Worm (Caenorhabditis elegans) whole organism, late embryonic: ENCODE measurements around the gene F58B4.7.

ENCODE experiments used
- K09A11.1 ChIP-seq: sonication (generic microtip); optimal IDR thresholded peaks from 2 replicates; lab custom pipeline; 2017; ENCODE audit warnings: antibody characterized with exemption, mild to moderate bottlenecking, missing genetic modification characterization, missing compliant biosample characterization; ENCODE audit not compliant: insufficient read depth
- T23F11.4 ChIP-seq: fragments of 200-800 bp; sonication (Bioruptor generic); optimal IDR thresholded peaks from 2 replicates; lab custom pipeline; 2018; ENCODE audit warnings: mild to moderate bottlenecking, missing genetic modification characterization, missing compliant biosample characterization
- Y22D7AL.16 ChIP-seq: sonication (generic microtip); optimal IDR thresholded peaks from 2 replicates; lab custom pipeline; 2016; ENCODE audit warnings: missing genetic modification characterization, missing compliant biosample characterization
- ama-1 ChIP-seq: fragments of 150-350 bp; optimal IDR thresholded peaks from 2 replicates; lab custom pipeline; 2014
- ceh-22 ChIP-seq: sonication (generic microtip); optimal IDR thresholded peaks from 2 replicates; lab custom pipeline; 2017; ENCODE audit warnings: missing biosample characterization, missing genetic modification characterization
- ceh-30 ChIP-seq: fragments of 150-350 bp; optimal IDR thresholded peaks from 2 replicates; lab custom pipeline; 2014; ENCODE audit warnings: missing biosample characterization, missing genetic modification characterization
- ceh-45 ChIP-seq: fragments of 200-800 bp; sonication (Bioruptor generic); IDR thresholded peaks from 2 replicates; pipeline ENCODE4 v1.3.6; 2022; ENCODE audit warnings: missing genetic modification reagents, missing genetic modification characterization, missing compliant biosample characterization
- elt-2 ChIP-seq: sonication (generic microtip); optimal IDR thresholded peaks from 2 replicates; lab custom pipeline; 2016; ENCODE audit warnings: missing genetic modification reagents, missing genetic modification characterization, missing compliant biosample characterization
- nhr-232 ChIP-seq: sonication (generic microtip); optimal IDR thresholded peaks from 2 replicates; lab custom pipeline; 2016; ENCODE audit warnings: missing genetic modification characterization, missing compliant biosample characterization
- pat-9 ChIP-seq: fragments of 200-800 bp; sonication (Bioruptor generic); optimal IDR thresholded peaks from 2 replicates; lab custom pipeline; 2018; ENCODE audit warnings: mild to moderate bottlenecking, missing genetic modification characterization, moderate library complexity, missing compliant biosample characterization
- ttx-3 ChIP-seq: sonication (generic microtip); optimal IDR thresholded peaks from 2 replicates; lab custom pipeline; 2016; ENCODE audit warnings: missing genetic modification reagents, missing genetic modification characterization, missing compliant biosample characterization
- unc-42 ChIP-seq: sonication (generic microtip); optimal IDR thresholded peaks from 2 replicates; lab custom pipeline; 2016; ENCODE audit warnings: missing genotype, missing genetic modification characterization, missing compliant biosample characterization
- unc-55 ChIP-seq: sonication (generic microtip); optimal IDR thresholded peaks from 2 replicates; lab custom pipeline; 2017; ENCODE audit warnings: missing biosample characterization, missing genetic modification reagents, missing genetic modification characterization

- TF ChIP-seq nhr-232, result no peak
- TF ChIP-seq unc-42 (tag; lab: Kevin White, UChicago), result no peak
- no peak for TF ChIP-seq ceh-45 (GFP tag; lab: Robert Waterston, UW)
- no peak for TF ChIP-seq ttx-3 (tag; lab: Kevin White, UChicago)
- no peak for TF ChIP-seq elt-2
- no peak for TF ChIP-seq ceh-22 (tag; lab: Kevin White, UChicago)
- TF ChIP-seq unc-55 (GFP tag; lab: Kevin White, UChicago), result no peak
- TF ChIP-seq ama-1, result no peak
- TF ChIP-seq ceh-30, result no peak
- TF ChIP-seq Y22D7AL.16 (tag; lab: Kevin White, UChicago), result no peak
- TF ChIP-seq pat-9 (tag; lab: Kevin White, UChicago), result no peak
- no peak for TF ChIP-seq T23F11.4 (GFP tag; lab: Kevin White, UChicago)
- TF ChIP-seq K09A11.1, result no peak
Measured at ce11 chrV:10949511-10949910, 26.4 kb upstream of the F58B4.7 start, which contains the start of gene col-153.
